Fruit fly (Drosophila melanogaster) whole organism, embryonic: Measurements from ENCODE around the gene Ir87a.

ENCODE experiments used
- Abd-B ChIP-seq: fragments of 200-800 bp; sonication (Bioruptor generic); optimal IDR thresholded peaks from 2 replicates; lab custom pipeline; 2018; ENCODE audit warnings: missing biosample characterization, mild to moderate bottlenecking, missing genetic modification characterization, moderate library complexity
- BtbVII ChIP-seq: fragments of 200-800 bp; sonication (Bioruptor generic); optimal IDR thresholded peaks from 3 replicates; lab custom pipeline; 2017; ENCODE audit warnings: missing biosample characterization, mild to moderate bottlenecking, missing genetic modification characterization
- CG32772 ChIP-seq: fragments of 200-800 bp; sonication (Bioruptor generic); IDR thresholded peaks from 2 replicates; pipeline ENCODE4 v1.3.6; 2022; ENCODE audit warnings: missing biosample characterization, missing genetic modification characterization
- maf-S ChIP-seq: fragments of 200-800 bp; sonication (Bioruptor generic); optimal IDR thresholded peaks from 2 replicates; lab custom pipeline; 2016; ENCODE audit warnings: missing biosample characterization, missing genetic modification characterization
- pan ChIP-seq, 4 experiments: fragments of >200 bp in 3 of 4; fragments of 200-800 bp in 1 of 4; sonication (Bioruptor generic) in 1 of 4; optimal IDR thresholded peaks in 3 of 4; IDR thresholded peaks in 1 of 4; 2 replicates each; pipeline versions ENCODE4 v1.3.6 to Lab custom; 2017 to 2022; ENCODE audit warnings: missing biosample characterization in 2 of 4, missing genetic modification characterization in 2 of 4, mixed read lengths in 1 of 4
- tio ChIP-seq: fragments of 200-800 bp; sonication (Bioruptor generic); optimal IDR thresholded peaks from 2 replicates; lab custom pipeline; 2017; ENCODE audit warnings: missing biosample characterization, missing genetic modification characterization, inconsistent platforms
- z ChIP-seq: fragments of 200-800 bp; sonication (Bioruptor generic); IDR thresholded peaks from 3 replicates; pipeline ENCODE4 v1.3.6; 2022; ENCODE audit warnings: missing biosample characterization, missing genetic modification characterization

DNA sequence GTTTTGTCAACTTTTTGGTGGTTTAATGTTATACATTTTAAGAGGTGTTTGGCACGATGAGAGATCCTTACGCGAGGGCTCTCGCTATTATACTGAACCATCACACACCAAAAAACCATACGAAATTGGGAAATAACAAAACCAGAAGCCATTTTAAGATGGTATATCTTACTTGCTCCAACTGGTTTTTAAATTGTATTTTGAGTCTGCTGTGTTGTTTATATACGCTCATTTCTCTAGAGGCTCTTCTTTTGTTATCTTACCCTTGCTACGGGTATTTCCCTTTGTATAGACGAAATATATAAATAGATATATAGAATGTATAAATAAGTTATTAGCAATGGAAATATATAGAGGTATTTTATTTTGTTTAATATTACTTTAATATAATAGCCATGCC is 13.2 kb upstream of the Ir87a start, which contains the start of gene yellow-e2:
- TF ChIP-seq pan (optimal IDR thresholded peaks at IDR 0.05; lab: Kevin White, UChicago) (no peak), pan (GFP tag; optimal IDR thresholded peaks at IDR 0.05 in 1 of 2, IDR thresholded peaks at IDR 0.05 in 1 of 2) (no peak), tio (GFP tag; lab: Kevin White, UChicago) (no peak), maf-S (GFP tag; lab: Kevin White, UChicago) (no peak), Abd-B (no peak), CG32772 (GFP tag; lab: Robert Waterston, UW) (no peak), BtbVII (no peak), z (GFP tag; lab: Robert Waterston, UW) (no peak)
